Worm (Caenorhabditis elegans) whole organism, L2 larva: ENCODE measurements around the gene T28F3.9.

Experiments
- aly-2 ChIP-seq: fragments of 150-350 bp; optimal IDR thresholded peaks from 2 replicates; lab custom pipeline; 2014; ENCODE audit warnings: missing biosample characterization, missing genetic modification characterization
- ama-1 ChIP-seq: fragments of 150-350 bp; optimal IDR thresholded peaks from 2 replicates; lab custom pipeline; 2018; ENCODE audit warnings: inconsistent platforms
- crh-2 ChIP-seq: sonication (generic microtip); optimal IDR thresholded peaks from 2 replicates; lab custom pipeline; 2017; ENCODE audit warnings: missing biosample characterization, missing genetic modification characterization
- gmeb-1 ChIP-seq: fragments of 150-350 bp; optimal IDR thresholded peaks from 2 replicates; lab custom pipeline; 2014; ENCODE audit warnings: missing biosample characterization, missing genetic modification characterization
- mdl-1 ChIP-seq, 2 experiments: fragments of 150-350 bp in 1 of 2; sonication (generic microtip) in 1 of 2; optimal IDR thresholded peaks; 2 replicates each; lab custom pipeline; 2017; ENCODE audit warnings: missing biosample characterization in 2 of 2, missing genetic modification characterization in 2 of 2
- nhr-12 ChIP-seq: fragments of 150-350 bp; optimal IDR thresholded peaks from 2 replicates; lab custom pipeline; 2014; ENCODE audit warnings: missing biosample characterization, missing genetic modification characterization
- nhr-129 ChIP-seq: fragments of 150-350 bp; optimal IDR thresholded peaks from 2 replicates; lab custom pipeline; 2014; ENCODE audit warnings: missing biosample characterization, missing genetic modification characterization
- nhr-237 ChIP-seq: fragments of 150-350 bp; optimal IDR thresholded peaks from 2 replicates; lab custom pipeline; 2014; ENCODE audit warnings: missing biosample characterization, missing genetic modification characterization
- skn-1 ChIP-seq: sonication (generic microtip); optimal IDR thresholded peaks from 2 replicates; lab custom pipeline; 2017; ENCODE audit warnings: missing biosample characterization, missing genetic modification characterization
- sma-3 ChIP-seq: sonication (generic microtip); optimal IDR thresholded peaks from 2 replicates; lab custom pipeline; 2016; ENCODE audit warnings: missing genetic modification reagents, missing genetic modification characterization, missing compliant biosample characterization
- sma-9 ChIP-seq, 2 experiments: fragments of 150-350 bp in 1 of 2; sonication (generic microtip) in 1 of 2; optimal IDR thresholded peaks; 2 replicates each; lab custom pipeline; 2014 to 2016; ENCODE audit warnings: missing genetic modification characterization in 2 of 2, mild to moderate bottlenecking in 1 of 2, missing biosample characterization in 1 of 2, missing compliant biosample characterization in 1 of 2, missing genetic modification reagents in 1 of 2, moderate library complexity in 1 of 2
- unc-39 ChIP-seq: fragments of 150-350 bp; optimal IDR thresholded peaks from 2 replicates; lab custom pipeline; 2014; ENCODE audit warnings: missing biosample characterization, missing genetic modification characterization
- zag-1 ChIP-seq: fragments of 150-350 bp; optimal IDR thresholded peaks from 2 replicates; lab custom pipeline; 2014; ENCODE audit warnings: missing biosample characterization, missing genetic modification characterization

ce11 chrIV:17328834-17329233 lies 20.5 kb downstream of the T28F3.9 start, which contains the start of gene ceh-88:
- TF ChIP-seq mdl-1 (tag; optimal IDR thresholded peaks at IDR 0.05; lab: Kevin White, UChicago) (no peak), aly-2 (tag; lab: Kevin White, UChicago) (no peak), zag-1 (tag; lab: Kevin White, UChicago) (no peak), crh-2 (tag; lab: Kevin White, UChicago) (no peak), skn-1 (no peak), sma-9 (GFP tag; optimal IDR thresholded peaks at IDR 0.05; lab: Kevin White, UChicago) (no peak), sma-9 (tag; optimal IDR thresholded peaks at IDR 0.05; lab: Kevin White, UChicago) (no peak), nhr-237 (tag; lab: Kevin White, UChicago) (no peak), nhr-129 (no peak), nhr-12 (tag; lab: Kevin White, UChicago) (no peak), sma-3 (GFP tag; lab: Kevin White, UChicago) (no peak), gmeb-1 (no peak), ama-1 (lab: Kevin White, UChicago) (no peak), unc-39 (no peak)
